Fruit fly (Drosophila melanogaster): ENCODE data around the gene dpr8.
"Not testable (repeated sequence)": the region's sequence is repeated elsewhere in the genome, so short reads cannot be mapped to it uniquely, and the experiment has no call there.

dpr8 gene

DNA sequence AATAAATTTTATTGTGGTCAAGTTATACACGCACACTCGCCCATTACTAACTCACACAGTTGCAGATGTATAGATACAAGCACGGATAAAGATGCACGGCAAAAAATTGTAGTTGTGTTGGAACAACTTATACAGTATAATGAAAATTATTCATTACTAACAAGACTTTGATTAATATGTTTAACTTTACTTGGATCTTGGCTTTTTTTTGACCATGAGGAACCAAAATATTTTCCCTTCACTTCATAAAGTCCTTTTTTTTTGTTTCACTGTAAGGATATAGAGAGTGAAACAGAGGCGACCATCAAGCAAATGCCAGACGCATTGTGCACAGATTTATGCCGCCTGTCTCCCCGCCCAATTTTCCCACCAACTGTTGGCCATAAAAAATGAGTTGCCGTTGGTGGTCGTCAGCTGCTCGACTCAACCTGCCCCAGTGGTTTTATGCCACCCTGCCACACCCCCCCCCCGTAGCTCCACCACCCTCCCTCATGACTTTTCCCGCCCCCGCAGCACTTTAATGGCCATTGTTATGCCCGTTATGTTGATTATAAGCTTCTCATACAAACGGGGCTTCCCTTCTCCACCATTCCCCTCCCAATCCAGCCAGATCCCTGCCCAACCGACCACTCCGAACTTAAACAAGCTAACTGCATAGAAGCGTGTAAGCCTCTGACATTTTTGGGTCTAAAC lies 9.6 kb downstream of the dpr8 start:
- TF ChIP-seq Eip78C (GFP tag) (peak; percentile 33), topi (GFP tag; optimal IDR thresholded peaks at IDR 0.05) (no peak)

DNA sequence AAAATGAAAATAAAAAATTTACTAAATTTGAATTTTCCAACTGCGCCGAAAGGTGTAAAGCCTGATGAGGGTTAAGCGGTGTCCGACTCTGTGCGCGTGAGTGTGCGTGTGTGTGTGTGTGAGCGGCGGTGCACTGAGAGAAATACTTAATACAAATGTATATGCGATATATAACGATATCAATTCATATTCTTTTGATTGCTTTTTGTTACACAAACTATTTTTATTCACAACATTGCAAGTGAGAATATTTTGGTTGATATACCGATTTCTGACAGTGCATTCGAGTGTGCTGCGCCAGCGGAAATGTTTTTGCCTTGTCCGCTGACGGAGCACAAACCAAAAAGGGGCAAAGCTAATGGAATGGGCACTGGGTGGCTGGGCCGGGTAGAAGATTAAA lies 10.2 kb downstream of the dpr8 start:
- TF ChIP-seq svp (GFP tag) (peak; percentile 21), CG6163 (GFP tag; IDR thresholded peaks at IDR 0.05) (0 out of 3 replicates have a peak, but pooled peaks have one; percentile 25), vri (GFP tag; optimal IDR thresholded peaks at IDR 0.05) (no peak), acj6 (GFP tag; optimal IDR thresholded peaks at IDR 0.05) (no peak), fd85E (GFP tag; optimal IDR thresholded peaks at IDR 0.05) (no peak), Gug (GFP tag; IDR thresholded peaks at IDR 0.05) (no peak), CG9139 (GFP tag; optimal IDR thresholded peaks at IDR 0.05) (no peak), CG6854 (GFP tag; optimal IDR thresholded peaks at IDR 0.05) (no peak), Hr4 (GFP tag; optimal IDR thresholded peaks at IDR 0.05) (peak; percentile 6)

DNA sequence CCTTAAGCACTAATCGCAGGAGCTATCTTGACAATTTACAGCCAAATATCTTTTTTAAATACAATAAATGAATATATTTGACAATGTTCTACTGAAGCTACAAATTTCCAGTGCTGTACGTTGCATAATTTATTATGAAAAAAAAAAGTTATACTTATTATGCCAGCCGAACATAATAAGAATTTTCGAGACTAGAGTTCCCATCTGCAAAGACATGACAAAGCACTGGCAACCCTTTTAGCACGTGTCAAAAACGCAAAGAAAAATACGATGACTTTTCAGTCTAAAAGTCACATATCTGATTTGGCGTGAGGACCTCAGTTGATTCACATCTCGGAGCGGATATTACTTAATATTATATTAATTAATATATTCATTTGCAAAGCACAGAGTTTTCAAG lies 56.5 kb downstream of the dpr8 start, which contains the start of gene betaNACtes3:
TSS of gene betaNACtes3 (plus strand) at position 301 of the 400 bp plus-strand sequence.
- TF ChIP-seq CG6163 (GFP tag; IDR thresholded peaks at IDR 0.05); ss (GFP tag; optimal IDR thresholded peaks at IDR 0.05); Blimp-1 (GFP tag; optimal IDR thresholded peaks at IDR 0.05): not testable (repeated sequence)

DNA sequence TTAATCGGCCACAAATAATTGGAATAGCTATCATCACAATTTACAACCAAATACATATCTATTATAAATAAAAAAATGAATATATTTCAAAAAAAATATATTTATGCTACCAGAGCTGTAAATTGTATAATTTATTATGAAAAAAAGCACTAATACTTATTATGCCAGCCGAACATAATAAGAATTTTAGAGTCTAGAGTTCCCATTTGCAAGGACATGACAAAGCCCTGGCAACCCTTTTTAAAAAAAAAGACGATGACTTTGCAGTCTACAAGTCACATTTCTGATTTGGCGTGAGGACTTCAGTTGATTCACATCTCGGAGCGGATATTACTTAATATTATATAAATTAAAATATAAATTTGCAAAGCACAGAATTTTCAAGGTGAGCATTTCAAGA lies 58.0 kb downstream of the dpr8 start, which contains the start of gene betaNACtes4:
TSS of gene betaNACtes4 (plus strand) at position 301 of the 400 bp plus-strand sequence.
- TF ChIP-seq CG3919, Sox102F, acj6 (GFP tag; optimal IDR thresholded peaks at IDR 0.05): not testable (repeated sequence)

DNA sequence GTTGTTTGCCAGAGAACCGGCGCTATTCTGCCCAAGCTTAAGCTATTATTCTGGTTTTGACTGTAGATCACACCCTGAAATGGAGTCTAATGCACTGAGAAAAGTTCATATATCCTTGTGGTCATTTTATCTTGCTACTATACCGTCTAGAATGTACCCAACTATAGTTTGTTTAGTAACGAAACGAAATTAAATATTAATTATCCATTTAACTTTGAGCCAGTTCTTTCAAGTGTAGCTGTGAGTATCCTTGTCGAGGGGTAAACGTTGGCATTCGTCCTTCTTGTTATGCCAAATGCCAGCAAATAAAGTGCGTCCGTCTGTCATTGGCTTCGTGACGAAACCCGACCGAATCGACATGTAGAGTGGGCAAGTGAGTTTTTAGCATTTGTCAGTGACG lies 124.8 kb downstream of the dpr8 start:
- TF ChIP-seq svp (GFP tag) (peak; percentile 18), topi (GFP tag; optimal IDR thresholded peaks at IDR 0.05) (no peak), CG3919 (GFP tag; optimal IDR thresholded peaks at IDR 0.05) (no peak), Eip78C (GFP tag) (peak; percentile 36)

DNA sequence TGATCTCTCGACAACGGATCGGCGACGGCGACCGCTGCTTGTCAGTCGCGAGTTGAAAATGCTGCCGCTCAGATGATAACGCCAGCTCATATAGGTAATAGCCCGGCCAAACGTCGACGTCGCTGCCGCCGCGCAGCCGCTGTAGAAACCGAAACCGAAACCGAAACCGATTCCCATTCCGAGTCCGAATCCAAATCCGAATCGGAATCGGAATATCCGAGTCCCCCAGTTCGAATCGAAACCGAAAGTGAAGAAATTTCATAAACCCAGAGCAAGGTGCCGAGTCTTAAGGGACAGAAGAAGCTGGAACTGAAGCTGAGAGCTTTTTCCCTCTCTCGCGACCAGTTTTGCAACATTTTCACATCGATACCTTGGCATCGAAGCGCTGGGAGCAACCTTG lies 158.0 kb downstream of the dpr8 start, which contains the start of gene CG9411:
TSS of gene CG9411 (minus strand) at position 67 of the 400 bp plus-strand sequence.
- TF ChIP-seq Eip78C (GFP tag) (peak; percentile 45), Blimp-1 (GFP tag; optimal IDR thresholded peaks at IDR 0.05) (peak; percentile 85), vri (GFP tag; optimal IDR thresholded peaks at IDR 0.05) (no peak), Sox15 (GFP tag; optimal IDR thresholded peaks at IDR 0.05) (no peak), CG8119 (GFP tag; IDR thresholded peaks at IDR 0.05) (no peak), CG10631 (GFP tag; optimal IDR thresholded peaks at IDR 0.05) (no peak), dsx (GFP tag; optimal IDR thresholded peaks at IDR 0.05; ENCODE audit: poor library complexity, severe bottlenecking) (peak; percentile 23), Lpt (GFP tag; optimal IDR thresholded peaks at IDR 0.05) (no peak)

DNA sequence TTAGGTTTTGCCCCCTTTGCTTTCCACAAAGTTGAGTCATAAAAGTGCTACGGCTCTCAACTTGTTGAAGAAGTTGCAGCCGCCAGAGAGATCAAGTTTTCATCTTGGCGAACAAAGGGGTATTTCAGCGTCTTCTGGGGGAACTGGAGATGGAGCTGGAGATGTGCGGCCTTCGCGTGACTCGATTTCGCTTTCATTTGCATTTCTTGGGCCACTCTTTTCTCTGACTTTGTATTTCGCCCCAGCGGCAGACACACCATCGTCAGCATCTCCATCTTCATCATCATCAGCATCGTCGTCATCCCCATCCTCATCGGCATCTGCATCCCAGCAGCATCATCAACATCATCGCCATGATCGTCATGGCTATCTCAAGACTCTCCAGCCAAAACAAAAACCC lies 159.2 kb downstream of the dpr8 start:
- no peak for TF ChIP-seq CG7368 (GFP tag; optimal IDR thresholded peaks at IDR 0.05)
- no peak for TF ChIP-seq CG3032 (tag; optimal IDR thresholded peaks at IDR 0.05)
- TF ChIP-seq Hr4 (GFP tag; optimal IDR thresholded peaks at IDR 0.05), result no peak
- peak; percentile 97 for TF ChIP-seq Blimp-1 (GFP tag; optimal IDR thresholded peaks at IDR 0.05)
- peak in 1 of 2 experiments; percentile 40 for TF ChIP-seq ss (GFP tag; optimal IDR thresholded peaks at IDR 0.05)
- no peak for TF ChIP-seq CG10631 (GFP tag; optimal IDR thresholded peaks at IDR 0.05)
- TF ChIP-seq fd85E (GFP tag; optimal IDR thresholded peaks at IDR 0.05), result no peak
- TF ChIP-seq OdsH (GFP tag; optimal IDR thresholded peaks at IDR 0.05), result no peak
- TF ChIP-seq dsx (GFP tag; optimal IDR thresholded peaks at IDR 0.05; ENCODE audit: poor library complexity, severe bottlenecking), result peak; percentile 49

DNA sequence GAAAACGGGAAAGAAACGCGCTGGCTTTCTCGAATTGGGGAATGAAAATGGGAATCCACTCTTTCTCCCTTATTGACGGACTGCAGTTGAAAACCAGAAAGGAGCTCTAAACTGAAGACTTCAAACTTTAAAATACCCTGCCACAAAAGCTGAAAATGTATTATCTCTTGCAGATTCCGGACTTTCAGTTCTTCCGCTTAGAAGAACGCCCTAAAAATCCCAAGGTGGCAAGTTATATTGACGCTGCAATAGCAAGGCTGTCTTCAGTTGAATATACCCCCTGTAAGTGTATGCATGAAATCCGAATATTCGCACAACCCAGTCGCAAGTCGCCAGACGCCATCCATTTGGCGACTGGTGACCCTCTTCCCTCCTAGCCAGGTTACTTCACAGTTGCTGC lies 159.6 kb downstream of the dpr8 start:
- peak; percentile 59 for TF ChIP-seq spab (GFP tag; optimal IDR thresholded peaks at IDR 0.05)
- TF ChIP-seq CG7368 (GFP tag; optimal IDR thresholded peaks at IDR 0.05), result peak; percentile 89
- peak; percentile 87 for TF ChIP-seq Sox14 (GFP tag; optimal IDR thresholded peaks at IDR 0.05)
- peak; percentile 93 for TF ChIP-seq Hr4 (GFP tag; optimal IDR thresholded peaks at IDR 0.05)
- peak; percentile 45 for TF ChIP-seq dsx (GFP tag; optimal IDR thresholded peaks at IDR 0.05; ENCODE audit: poor library complexity, severe bottlenecking)
- TF ChIP-seq OdsH (GFP tag; optimal IDR thresholded peaks at IDR 0.05), result peak; percentile 91
- peak; percentile 92 for TF ChIP-seq esn (GFP tag; optimal IDR thresholded peaks at IDR 0.05)
- TF ChIP-seq Sox15 (GFP tag; optimal IDR thresholded peaks at IDR 0.05), result peak; percentile 90
- TF ChIP-seq CG8119 (GFP tag; IDR thresholded peaks at IDR 0.05), result peak; percentile 92
- peak; percentile 88 for TF ChIP-seq CG34406 (GFP tag; optimal IDR thresholded peaks at IDR 0.05)
- TF ChIP-seq topi (GFP tag; optimal IDR thresholded peaks at IDR 0.05), result peak; percentile 93
- TF ChIP-seq fd85E (GFP tag; optimal IDR thresholded peaks at IDR 0.05), result peak; percentile 69
- peak; percentile 88 for TF ChIP-seq CG8632 (GFP tag; optimal IDR thresholded peaks at IDR 0.05)
- peak; percentile 83 for TF ChIP-seq net (GFP tag; optimal IDR thresholded peaks at IDR 0.05)
- TF ChIP-seq CG6792 (GFP tag; optimal IDR thresholded peaks at IDR 0.05), result peak; percentile 94
- TF ChIP-seq Ets21C (GFP tag; optimal IDR thresholded peaks at IDR 0.05), result peak; percentile 88
- peak; percentile 88 for TF ChIP-seq eg (GFP tag; IDR thresholded peaks at IDR 0.05)
- peak; percentile 94 for TF ChIP-seq CG6163 (GFP tag; IDR thresholded peaks at IDR 0.05)
- peak; percentile 88 for TF ChIP-seq CG8319 (GFP tag; optimal IDR thresholded peaks at IDR 0.05)

Data from whole organism, prepupa.